Fruit fly (Drosophila melanogaster): ENCODE results near the gene CG7208.

Gene CG7208

DNA sequence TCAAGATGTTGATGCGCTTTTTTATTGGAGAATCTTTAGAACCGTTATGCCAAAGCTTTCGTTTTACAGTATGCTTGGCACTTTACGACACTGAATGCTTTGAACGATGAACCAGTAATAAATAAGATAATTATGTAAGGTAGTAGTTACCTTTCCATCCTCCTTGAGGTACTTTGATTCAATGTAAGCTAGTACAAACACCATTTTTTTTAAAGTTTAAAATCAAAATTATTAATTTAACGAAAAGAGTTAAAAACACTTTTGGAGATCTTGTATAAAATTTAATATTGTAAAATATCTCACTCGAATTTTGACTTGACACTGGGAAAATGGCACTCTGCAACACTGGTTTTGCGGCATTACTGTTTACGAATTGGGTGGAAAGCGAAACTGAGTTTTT lies at the start of gene CG7208, which contains the start of gene Arp5 (continued):
- TF ChIP-seq wor (GFP tag; IDR thresholded peaks at IDR 0.05), result 0 out of 2 replicates have a peak, but pooled peaks have one; percentile 13
- TF ChIP-seq CG1602 (GFP tag; optimal IDR thresholded peaks at IDR 0.05), result peak; percentile 54
- no peak for TF ChIP-seq Neu2 (GFP tag; optimal IDR thresholded peaks at IDR 0.05; ENCODE audit: borderline replicate concordance)
- peak; percentile 70 for TF ChIP-seq mam (GFP tag; optimal IDR thresholded peaks at IDR 0.05)
- TF ChIP-seq CG3163 (GFP tag; optimal IDR thresholded peaks at IDR 0.05), result peak; percentile 23
- peak; percentile 19 for TF ChIP-seq CG33557 (GFP tag; optimal IDR thresholded peaks at IDR 0.05)
- no peak for TF ChIP-seq CG1024 (GFP tag; IDR thresholded peaks at IDR 0.05)
- TF ChIP-seq nerfin-1 (tag; optimal IDR thresholded peaks at IDR 0.05), result peak; percentile 45
- TF ChIP-seq CG30020 (tag; optimal IDR thresholded peaks at IDR 0.05), result no peak
- TF ChIP-seq ham (GFP tag; IDR thresholded peaks at IDR 0.05), result no peak
- peak; percentile 48 for TF ChIP-seq CG10366 (GFP tag; IDR thresholded peaks at IDR 0.05)
- no peak for TF ChIP-seq hb (GFP tag; IDR thresholded peaks at IDR 0.05; ENCODE audit: partially characterized antibody)
- TF ChIP-seq corto (GFP tag; optimal IDR thresholded peaks at IDR 0.05), result no peak
- peak; percentile 38 for TF ChIP-seq Bdp1 (GFP tag; optimal IDR thresholded peaks at IDR 0.05)
- peak; percentile 53 for TF ChIP-seq maf-S (GFP tag; optimal IDR thresholded peaks at IDR 0.05)
- peak; percentile 75 for TF ChIP-seq ind (GFP tag; optimal IDR thresholded peaks at IDR 0.05)
- peak; percentile 5 for TF ChIP-seq CG30431 (GFP tag; optimal IDR thresholded peaks at IDR 0.05)
- no peak for TF ChIP-seq odd (GFP tag; optimal IDR thresholded peaks at IDR 0.05)
- TF ChIP-seq BtbVII (GFP tag; optimal IDR thresholded peaks at IDR 0.05), result no peak
- TF ChIP-seq ATbp (GFP tag; optimal IDR thresholded peaks at IDR 0.05), result peak; percentile 32
- TF ChIP-seq Opbp (GFP tag; IDR thresholded peaks at IDR 0.05; ENCODE audit: partially characterized antibody), result no peak
- TF ChIP-seq Ssrp (tag; optimal IDR thresholded peaks at IDR 0.05), result peak; percentile 56
- TF ChIP-seq Rfx (GFP tag; IDR thresholded peaks at IDR 0.05), result peak; percentile 81
- peak in 1 of 2 experiments; percentile 20 for TF ChIP-seq insv (GFP tag; optimal IDR thresholded peaks at IDR 0.05)
- no peak for TF ChIP-seq CG8359 (GFP tag; optimal IDR thresholded peaks at IDR 0.05; ENCODE audit: borderline replicate concordance)
- peak in 1 of 2 experiments; percentile 44 for TF ChIP-seq Hr51 (GFP tag; optimal IDR thresholded peaks at IDR 0.05)
- TF ChIP-seq Drgx (GFP tag; IDR thresholded peaks at IDR 0.05), result 0 out of 2 replicates have a peak, but pooled peaks have one; percentile 49

DNA sequence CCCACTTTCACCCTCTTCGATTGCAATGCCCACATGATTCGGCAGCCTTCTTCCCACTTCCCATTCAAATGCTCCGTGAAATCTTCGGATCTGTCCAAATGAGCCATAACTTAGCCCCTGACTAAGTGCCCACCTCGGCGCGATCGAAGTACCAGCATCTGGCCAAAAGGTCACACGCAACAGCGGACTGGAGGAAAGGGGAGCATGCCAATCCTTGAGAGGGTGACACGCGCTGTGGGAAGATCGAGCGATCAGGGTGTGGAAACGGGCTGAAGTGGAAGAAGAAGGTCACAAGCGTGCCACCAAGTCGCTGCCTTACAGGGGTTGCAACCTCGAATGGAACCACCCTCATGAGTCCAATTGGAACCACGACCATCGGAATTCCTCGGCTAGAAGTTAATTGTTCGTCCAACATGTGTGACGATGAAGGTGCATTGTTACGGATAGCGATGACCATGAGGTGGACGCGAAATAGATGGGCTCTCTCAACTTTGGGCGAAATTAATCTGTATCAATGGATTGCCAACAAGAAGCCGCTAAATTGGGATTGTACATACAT lies 49.3 kb upstream of the CG7208 start:
- TF ChIP-seq E2f1 (GFP tag; IDR thresholded peaks at IDR 0.05), result no peak
- TF ChIP-seq tll (GFP tag; optimal IDR thresholded peaks at IDR 0.05), result peak in 1 of 2 experiments; percentile 29
- TF ChIP-seq eve (GFP tag; optimal IDR thresholded peaks at IDR 0.05), result no peak
- TF ChIP-seq pros (GFP tag; optimal IDR thresholded peaks at IDR 0.05), result peak; percentile 81
- TF ChIP-seq insv (GFP tag; optimal IDR thresholded peaks at IDR 0.05), result peak in 1 of 2 experiments; percentile 84
- TF ChIP-seq CG17328 (GFP tag; IDR thresholded peaks at IDR 0.05), result no peak
- peak; percentile 72 for TF ChIP-seq gcm (GFP tag; optimal IDR thresholded peaks at IDR 0.05)
- no peak for TF ChIP-seq Xbp1 (GFP tag; optimal IDR thresholded peaks at IDR 0.05)
- peak; percentile 86 for TF ChIP-seq CG5180 (GFP tag; optimal IDR thresholded peaks at IDR 0.05)
- peak; percentile 97 for TF ChIP-seq nerfin-1 (tag; optimal IDR thresholded peaks at IDR 0.05)
- TF ChIP-seq psq (GFP tag; optimal IDR thresholded peaks at IDR 0.05), result no peak
- TF ChIP-seq HLHmδ (GFP tag; optimal IDR thresholded peaks at IDR 0.05), result peak; percentile 11
- TF ChIP-seq D (optimal IDR thresholded peaks at IDR 0.05), result peak; percentile 46
- TF ChIP-seq D (GFP tag; optimal IDR thresholded peaks at IDR 0.05), result no peak
- peak; percentile 66 for TF ChIP-seq Ets65A (GFP tag)
